Worm (Caenorhabditis elegans) whole organism, L2 larva: ENCODE data around the gene F41C3.11.

Source experiments
- alr-1 ChIP-seq: fragments of 150-350 bp; optimal IDR thresholded peaks from 2 replicates; lab custom pipeline; 2014; ENCODE audit warnings: missing biosample characterization, missing genetic modification characterization
- ama-1 ChIP-seq: fragments of 150-350 bp; optimal IDR thresholded peaks from 2 replicates; lab custom pipeline; 2018; ENCODE audit warnings: inconsistent platforms
- elt-3 ChIP-seq: sonication (generic microtip); optimal IDR thresholded peaks from 2 replicates; lab custom pipeline; 2017; ENCODE audit warnings: missing biosample characterization, missing genetic modification characterization
- lin-11 ChIP-seq: fragments of 150-350 bp; sonication (generic microtip); optimal IDR thresholded peaks from 2 replicates; lab custom pipeline; 2014; ENCODE audit warnings: missing biosample characterization, missing genetic modification characterization, inconsistent platforms, mixed read lengths
- lin-13 ChIP-seq: fragments of 150-350 bp; optimal IDR thresholded peaks from 2 replicates; lab custom pipeline; 2014; ENCODE audit warnings: missing biosample characterization, missing genetic modification reagents, missing genetic modification characterization
- lsy-2 ChIP-seq, 2 experiments: fragments of 150-350 bp in 1 of 2; sonication (generic microtip) in 1 of 2; optimal IDR thresholded peaks; 2 replicates each; lab custom pipeline; 2014 to 2017; ENCODE audit warnings: missing biosample characterization in 2 of 2, missing genetic modification characterization in 2 of 2
- mbf-1 ChIP-seq: sonication (generic microtip); optimal IDR thresholded peaks from 2 replicates; lab custom pipeline; 2017; ENCODE audit warnings: missing biosample characterization, missing genetic modification characterization
- mdl-1 ChIP-seq, 2 experiments: fragments of 150-350 bp in 1 of 2; sonication (generic microtip) in 1 of 2; optimal IDR thresholded peaks; 2 replicates each; lab custom pipeline; 2017; ENCODE audit warnings: missing biosample characterization in 2 of 2, missing genetic modification characterization in 2 of 2
- nhr-25 ChIP-seq: fragments of 150-350 bp; sonication (generic microtip); optimal IDR thresholded peaks from 3 replicates; lab custom pipeline; 2014; ENCODE audit warnings: missing biosample characterization, missing genetic modification characterization
- nhr-77 ChIP-seq: fragments of 150-350 bp; optimal IDR thresholded peaks from 2 replicates; lab custom pipeline; 2014; ENCODE audit warnings: missing biosample characterization, missing genetic modification characterization
- skn-1 ChIP-seq: sonication (generic microtip); optimal IDR thresholded peaks from 2 replicates; lab custom pipeline; 2017; ENCODE audit warnings: missing biosample characterization, missing genetic modification characterization

ce11 chrII:4703011-4703410 is 30.7 kb downstream of the F41C3.11 start:
- no peak for TF ChIP-seq mbf-1 (tag; lab: Kevin White, UChicago)
- no peak for TF ChIP-seq lin-13 (GFP tag; lab: Kevin White, UChicago)
- TF ChIP-seq mdl-1 (tag; optimal IDR thresholded peaks at IDR 0.05; lab: Kevin White, UChicago) = no peak
- no peak for TF ChIP-seq nhr-25 (tag; lab: Kevin White, UChicago)
- TF ChIP-seq alr-1 (tag; lab: Kevin White, UChicago) = no peak
- no peak for TF ChIP-seq lsy-2 (tag; optimal IDR thresholded peaks at IDR 0.05; lab: Kevin White, UChicago)
- TF ChIP-seq elt-3 (tag; lab: Kevin White, UChicago) = no peak
- no peak for TF ChIP-seq skn-1 (tag; lab: Kevin White, UChicago)
- TF ChIP-seq lin-11 = no peak
- TF ChIP-seq nhr-77 (tag; lab: Kevin White, UChicago) = no peak
- TF ChIP-seq ama-1 = no peak
